Fruit fly (Drosophila melanogaster): ENCODE results near the gene nSyb.

The nSyb gene

dm6 chr3L:1629064-1629777, 8.3 kb downstream of the nSyb start, which contains the start of gene GC:
Gene GC, minus strand, starts transcription at chr3L:1629301.
- TF ChIP-seq h (optimal IDR thresholded peaks at IDR 0.05) (no peak), psq (optimal IDR thresholded peaks at IDR 0.05) (no peak), Myc (optimal IDR thresholded peaks at IDR 0.05) (no peak), Sin3A (optimal IDR thresholded peaks at IDR 0.05) (no peak), ttk (optimal IDR thresholded peaks at IDR 0.05) (no peak), insv (optimal IDR thresholded peaks at IDR 0.05) (no peak)

- TF ChIP-seq insv (optimal IDR thresholded peaks at IDR 0.05): no peak
- no peak for TF ChIP-seq ttk (optimal IDR thresholded peaks at IDR 0.05)
- no peak for TF ChIP-seq Sin3A (optimal IDR thresholded peaks at IDR 0.05)
- no peak for TF ChIP-seq psq (optimal IDR thresholded peaks at IDR 0.05)
- no peak for TF ChIP-seq h (optimal IDR thresholded peaks at IDR 0.05)
- TF ChIP-seq Myc (optimal IDR thresholded peaks at IDR 0.05): no peak
Observed at dm6 chr3L:1628176-1628866, 9.2 kb downstream of the nSyb start, which contains the start of gene CG13928. Gene CG13928, minus strand, starts transcription at chr3L:1628377.

- TF ChIP-seq ttk (optimal IDR thresholded peaks at IDR 0.05): no peak
- no peak for TF ChIP-seq Myc (optimal IDR thresholded peaks at IDR 0.05)
- TF ChIP-seq psq (optimal IDR thresholded peaks at IDR 0.05): no peak
- no peak for TF ChIP-seq insv (optimal IDR thresholded peaks at IDR 0.05)
- TF ChIP-seq h (optimal IDR thresholded peaks at IDR 0.05): no peak
- no peak for TF ChIP-seq Sin3A (optimal IDR thresholded peaks at IDR 0.05)
Observed at dm6 chr3L:1626924-1627323, 10.6 kb downstream of the nSyb start.

dm6 chr3L:1618116-1618727, 19.3 kb downstream of the nSyb start, which contains the start of the genes CG13926, ABCB7 and CG33230:
Gene CG13926, minus strand, starts transcription at chr3L:1618158.
Gene ABCB7, plus strand, starts transcription at chr3L:1618414.
Gene CG33230, plus strand, starts transcription at chr3L:1618414.
- no peak for TF ChIP-seq Myc (optimal IDR thresholded peaks at IDR 0.05)
- no peak for TF ChIP-seq ttk (optimal IDR thresholded peaks at IDR 0.05)
- TF ChIP-seq psq (optimal IDR thresholded peaks at IDR 0.05): no peak
- TF ChIP-seq Sin3A (optimal IDR thresholded peaks at IDR 0.05): no peak
- no peak for TF ChIP-seq insv (optimal IDR thresholded peaks at IDR 0.05)

- TF ChIP-seq h (optimal IDR thresholded peaks at IDR 0.05) (no peak), insv (optimal IDR thresholded peaks at IDR 0.05) (no peak), Sin3A (optimal IDR thresholded peaks at IDR 0.05) (no peak), psq (optimal IDR thresholded peaks at IDR 0.05) (no peak), ttk (optimal IDR thresholded peaks at IDR 0.05) (no peak), Myc (optimal IDR thresholded peaks at IDR 0.05) (no peak)
Observed at dm6 chr3L:1615701-1616100, 21.9 kb downstream of the nSyb start, which contains the start of gene CG12105. Gene CG12105, minus strand, starts transcription at chr3L:1615801.

- TF ChIP-seq ttk (optimal IDR thresholded peaks at IDR 0.05) (no peak), psq (optimal IDR thresholded peaks at IDR 0.05) (no peak), Myc (optimal IDR thresholded peaks at IDR 0.05) (no peak), Sin3A (optimal IDR thresholded peaks at IDR 0.05) (no peak), insv (optimal IDR thresholded peaks at IDR 0.05) (no peak), h (optimal IDR thresholded peaks at IDR 0.05) (no peak)
Observed at dm6 chr3L:1614465-1615084, 23.0 kb downstream of the nSyb start.

dm6 chr3L:1609611-1610010, 27.9 kb downstream of the nSyb start:
- no peak for TF ChIP-seq Sin3A (optimal IDR thresholded peaks at IDR 0.05)
- TF ChIP-seq insv (optimal IDR thresholded peaks at IDR 0.05): no peak
- TF ChIP-seq Myc (optimal IDR thresholded peaks at IDR 0.05): no peak
- TF ChIP-seq psq (optimal IDR thresholded peaks at IDR 0.05): no peak
- TF ChIP-seq h (optimal IDR thresholded peaks at IDR 0.05): no peak
- TF ChIP-seq ttk (optimal IDR thresholded peaks at IDR 0.05): no peak

- TF ChIP-seq insv (optimal IDR thresholded peaks at IDR 0.05): no peak
- no peak for TF ChIP-seq h (optimal IDR thresholded peaks at IDR 0.05)
- TF ChIP-seq psq (optimal IDR thresholded peaks at IDR 0.05): no peak
- no peak for TF ChIP-seq ttk (optimal IDR thresholded peaks at IDR 0.05)
- TF ChIP-seq Sin3A (optimal IDR thresholded peaks at IDR 0.05): no peak
- TF ChIP-seq Myc (optimal IDR thresholded peaks at IDR 0.05): no peak
Observed at dm6 chr3L:1602833-1603128, 34.8 kb downstream of the nSyb start, which contains the start of the genes CG18170 and CG33791. Gene CG18170, plus strand, starts transcription at chr3L:1602954. Gene CG33791, plus strand, starts transcription at chr3L:1602954.

dm6 chr3L:1602064-1602832, 35.3 kb downstream of the nSyb start, which contains the start of gene CG12104:
Gene CG12104, minus strand, starts transcription at chr3L:1602674.
- TF ChIP-seq insv (optimal IDR thresholded peaks at IDR 0.05) (no peak), Sin3A (optimal IDR thresholded peaks at IDR 0.05) (no peak), h (optimal IDR thresholded peaks at IDR 0.05) (no peak), ttk (optimal IDR thresholded peaks at IDR 0.05) (no peak), Myc (optimal IDR thresholded peaks at IDR 0.05) (no peak), psq (optimal IDR thresholded peaks at IDR 0.05) (no peak)

- TF ChIP-seq h (optimal IDR thresholded peaks at IDR 0.05) (no peak), ttk (optimal IDR thresholded peaks at IDR 0.05) (no peak), Myc (optimal IDR thresholded peaks at IDR 0.05) (no peak), Sin3A (optimal IDR thresholded peaks at IDR 0.05) (no peak), insv (optimal IDR thresholded peaks at IDR 0.05) (no peak)
Observed at dm6 chr3L:1592822-1593452, 44.6 kb downstream of the nSyb start.

All from Kc167 (cell line).